Worm (Caenorhabditis elegans) whole organism, L4 larva: Measurements from ENCODE around the gene C08B6.6.

Experiments used
- F26F4.8 ChIP-seq: fragments of 200-800 bp; sonication (Bioruptor generic); conservative IDR thresholded peaks from 2 replicates; pipeline ENCODE4 v1.3.6; 2022; ENCODE audit warnings: missing genetic modification characterization, missing compliant biosample characterization
- F49E8.2 ChIP-seq: sonication (generic microtip); optimal IDR thresholded peaks from 2 replicates; lab custom pipeline; 2016; ENCODE audit warnings: missing compliant biosample characterization, mild to moderate bottlenecking, missing genetic modification characterization, borderline replicate concordance
- R02D3.7 ChIP-seq: fragments of 150-350 bp; sonication (generic microtip); optimal IDR thresholded peaks from 3 replicates; lab custom pipeline; 2014; ENCODE audit warnings: missing biosample characterization, missing genetic modification characterization
- T20F7.1 ChIP-seq: fragments of 200-800 bp; sonication (Bioruptor generic); optimal IDR thresholded peaks from 2 replicates; lab custom pipeline; 2018; ENCODE audit warnings: mild to moderate bottlenecking, missing genetic modification characterization, missing compliant biosample characterization
- Y75B8A.6 ChIP-seq: fragments of 200-800 bp; sonication (Bioruptor generic); IDR thresholded peaks from 2 replicates; pipeline ENCODE4 v1.3.6; 2022; ENCODE audit warnings: missing genetic modification reagents, missing genetic modification characterization, missing compliant biosample characterization
- ZK546.5 ChIP-seq, 2 experiments: sonication (generic microtip); optimal IDR thresholded peaks; 2 replicates each; lab custom pipeline; 2017; ENCODE audit warnings: missing biosample characterization in 2 of 2, missing genetic modification characterization in 2 of 2
- ama-1 ChIP-seq: fragments of 150-350 bp; optimal IDR thresholded peaks from 2 replicates; lab custom pipeline; 2014; ENCODE audit warnings: inconsistent platforms, mixed read lengths
- arid-1 ChIP-seq: fragments of 200-800 bp; sonication (Bioruptor generic); conservative IDR thresholded peaks from 2 replicates; pipeline ENCODE4 v1.3.6; 2022; ENCODE audit warnings: missing genetic modification reagents, missing genetic modification characterization, missing compliant biosample characterization
- ceh-28 ChIP-seq: fragments of 150-350 bp; optimal IDR thresholded peaks from 2 replicates; lab custom pipeline; 2014; ENCODE audit warnings: missing biosample characterization, missing genetic modification reagents, missing genetic modification characterization
- ceh-44 ChIP-seq: fragments of 200-800 bp; sonication (Bioruptor generic); IDR thresholded peaks from 2 replicates; pipeline ENCODE4 v1.3.6; 2022; ENCODE audit warnings: missing genetic modification reagents, missing genetic modification characterization, missing compliant biosample characterization
- ceh-62 ChIP-seq: sonication (generic microtip); optimal IDR thresholded peaks from 2 replicates; lab custom pipeline; 2017; ENCODE audit warnings: missing biosample characterization, missing genetic modification characterization
- daf-12 ChIP-seq: fragments of 150-350 bp; optimal IDR thresholded peaks from 2 replicates; lab custom pipeline; 2014; ENCODE audit warnings: missing biosample characterization, missing genetic modification reagents, missing genetic modification characterization
- egl-27 ChIP-seq: sonication (generic microtip); optimal IDR thresholded peaks from 3 replicates; lab custom pipeline; 2017; ENCODE audit warnings: missing biosample characterization, missing genetic modification reagents, missing genetic modification characterization
- lin-38 ChIP-seq: fragments of 200-800 bp; sonication (Bioruptor generic); IDR thresholded peaks from 2 replicates; pipeline ENCODE4 v1.3.6; 2022; ENCODE audit warnings: missing genetic modification reagents, missing genetic modification characterization, missing compliant biosample characterization
- lir-3 ChIP-seq: sonication (generic microtip); optimal IDR thresholded peaks from 2 replicates; lab custom pipeline; 2016; ENCODE audit warnings: mild to moderate bottlenecking, missing genetic modification characterization, missing compliant biosample characterization
- lsy-2 ChIP-seq, 2 experiments: fragments of 150-350 bp in 1 of 2; sonication (generic microtip) in 1 of 2; optimal IDR thresholded peaks; 2 replicates each; lab custom pipeline; 2014 to 2017; ENCODE audit warnings: missing biosample characterization in 2 of 2, missing genetic modification characterization in 2 of 2
- madf-9 ChIP-seq: fragments of 200-800 bp; sonication (Bioruptor generic); conservative IDR thresholded peaks from 2 replicates; pipeline ENCODE4 v1.3.6; 2022; ENCODE audit warnings: missing genetic modification reagents, missing genetic modification characterization, missing compliant biosample characterization
- mxl-2 ChIP-seq: fragments of 200-800 bp; sonication (Bioruptor generic); conservative IDR thresholded peaks from 2 replicates; pipeline ENCODE4 v1.3.6; 2022; ENCODE audit warnings: missing genetic modification reagents, missing genetic modification characterization, missing compliant biosample characterization
- nhr-25 ChIP-seq: sonication (generic microtip); optimal IDR thresholded peaks from 2 replicates; lab custom pipeline; 2017; ENCODE audit warnings: missing genetic modification characterization, mild to moderate bottlenecking, missing compliant biosample characterization, antibody characterized with exemption, moderate library complexity, borderline replicate concordance; ENCODE audit not compliant: insufficient read depth
- nhr-28 ChIP-seq: fragments of 150-350 bp; optimal IDR thresholded peaks from 2 replicates; lab custom pipeline; 2014; ENCODE audit warnings: missing biosample characterization, missing genetic modification characterization
- nhr-41 ChIP-seq: fragments of 200-800 bp; sonication (Bioruptor generic); IDR thresholded peaks from 2 replicates; pipeline ENCODE4 v1.3.6; 2022; ENCODE audit warnings: missing genetic modification reagents, missing genetic modification characterization, missing compliant biosample characterization
- nhr-42 ChIP-seq: fragments of 200-800 bp; sonication (Bioruptor generic); IDR thresholded peaks from 2 replicates; pipeline ENCODE4 v1.3.6; 2022; ENCODE audit warnings: missing genetic modification characterization, missing compliant biosample characterization
- nhr-48 ChIP-seq: sonication (generic microtip); optimal IDR thresholded peaks from 2 replicates; lab custom pipeline; 2016; ENCODE audit warnings: mild to moderate bottlenecking, missing genetic modification characterization, missing compliant biosample characterization
- nhr-77 ChIP-seq: fragments of 150-350 bp; optimal IDR thresholded peaks from 2 replicates; lab custom pipeline; 2014; ENCODE audit warnings: missing biosample characterization, missing genetic modification characterization
- php-3 ChIP-seq: fragments of 200-800 bp; sonication (Bioruptor generic); IDR thresholded peaks from 2 replicates; pipeline ENCODE4 v1.3.6; 2022; ENCODE audit warnings: missing genetic modification reagents, missing genetic modification characterization, missing compliant biosample characterization
- sdz-12 ChIP-seq: fragments of 200-800 bp; sonication (Bioruptor generic); optimal IDR thresholded peaks from 2 replicates; lab custom pipeline; 2018; ENCODE audit warnings: mild to moderate bottlenecking, missing genetic modification characterization, missing compliant biosample characterization
- tra-1 ChIP-seq: fragments of 200-800 bp; sonication (Bioruptor generic); IDR thresholded peaks from 2 replicates; pipeline ENCODE4 v1.3.6; 2022; ENCODE audit warnings: missing genetic modification reagents, missing genetic modification characterization, missing compliant biosample characterization
- unc-130 ChIP-seq: sonication (generic microtip); optimal IDR thresholded peaks from 2 replicates; lab custom pipeline; 2016; ENCODE audit warnings: missing genetic modification reagents, missing genetic modification characterization, missing compliant biosample characterization
- unc-39 ChIP-seq: sonication (generic microtip); optimal IDR thresholded peaks from 2 replicates; lab custom pipeline; 2017; ENCODE audit warnings: missing biosample characterization, missing genetic modification characterization
- unc-62 ChIP-seq, 3 experiments: fragments of 150-350 bp in 1 of 3; sonication (generic microtip); optimal IDR thresholded peaks in 2 of 3; peaks in 1 of 3; 1 replicate in 1 of 3; 2 replicates in 2 of 3; lab custom pipeline; 2014 to 2017; ENCODE audit warnings: missing biosample characterization in 3 of 3, missing genetic modification characterization in 3 of 3, missing genetic modification reagents in 3 of 3, missing genotype in 1 of 3
- zag-1 ChIP-seq: fragments of 150-350 bp; optimal IDR thresholded peaks from 2 replicates; lab custom pipeline; 2014; ENCODE audit warnings: missing biosample characterization, missing genetic modification characterization
- zip-11 ChIP-seq: fragments of 200-800 bp; sonication (Bioruptor generic); IDR thresholded peaks from 2 replicates; pipeline ENCODE4 v1.3.6; 2022; ENCODE audit warnings: missing genetic modification characterization, missing compliant biosample characterization

The C08B6.6 gene

ce11 chrV:10123324-10123723 is at the start of gene C08B6.6:
TSS of gene C08B6.6 (plus strand) at chrV:10123624.
- no peak for TF ChIP-seq unc-130

DNA sequence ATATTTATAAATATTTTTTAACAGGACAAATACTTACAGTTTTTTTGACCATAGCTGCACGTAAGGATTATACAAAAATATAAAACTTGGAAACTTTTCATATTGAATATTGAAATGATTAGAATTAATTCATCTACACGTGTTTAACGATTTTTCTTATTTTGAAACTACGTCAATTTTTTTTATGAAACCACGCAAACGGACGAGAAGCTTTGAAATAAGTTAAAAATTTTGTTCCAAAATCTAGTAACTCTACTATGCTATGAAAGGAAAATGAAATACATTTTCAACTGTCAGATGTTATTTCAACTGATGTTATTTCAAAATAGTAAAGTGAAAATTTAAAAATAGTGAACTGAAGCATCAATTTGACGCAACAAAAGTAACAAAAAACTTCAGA is 49.6 kb upstream of the C08B6.6 start, which contains the start of gene F57A8.6:
TSS of gene F57A8.6 (minus strand) at position 101 of the 400 bp plus-strand sequence.
- no peak for TF ChIP-seq zag-1 (tag; lab: Kevin White, UChicago)
- no peak for TF ChIP-seq ceh-44
- TF ChIP-seq arid-1 (GFP tag; lab: Robert Waterston, UW): no peak
- no peak for TF ChIP-seq nhr-42 (GFP tag; lab: Robert Waterston, UW)
- no peak for TF ChIP-seq nhr-41
- no peak for TF ChIP-seq F26F4.8 (GFP tag; lab: Robert Waterston, UW)
- no peak for TF ChIP-seq madf-9 (GFP tag; lab: Robert Waterston, UW)
- no peak for TF ChIP-seq unc-130
- TF ChIP-seq nhr-28 (tag; lab: Kevin White, UChicago): no peak
- TF ChIP-seq nhr-25 (tag; lab: Kevin White, UChicago): no peak
- no peak for TF ChIP-seq ceh-28 (tag; lab: Kevin White, UChicago)
- no peak for TF ChIP-seq zip-11 (GFP tag; lab: Robert Waterston, UW)
- TF ChIP-seq sdz-12: no peak
- TF ChIP-seq unc-62 (GFP tag; optimal IDR thresholded peaks at IDR 0.05 in 1 of 2; lab: Kevin White, UChicago): no peak
- no peak for TF ChIP-seq unc-62 (tag; optimal IDR thresholded peaks at IDR 0.05; lab: Kevin White, UChicago)
- TF ChIP-seq tra-1: no peak
- no peak for TF ChIP-seq lsy-2 (tag; optimal IDR thresholded peaks at IDR 0.05; lab: Kevin White, UChicago)
- no peak for TF ChIP-seq ama-1
- no peak for TF ChIP-seq lir-3 (tag; lab: Kevin White, UChicago)
- TF ChIP-seq ZK546.5 (tag; optimal IDR thresholded peaks at IDR 0.05; lab: Kevin White, UChicago): no peak

DNA sequence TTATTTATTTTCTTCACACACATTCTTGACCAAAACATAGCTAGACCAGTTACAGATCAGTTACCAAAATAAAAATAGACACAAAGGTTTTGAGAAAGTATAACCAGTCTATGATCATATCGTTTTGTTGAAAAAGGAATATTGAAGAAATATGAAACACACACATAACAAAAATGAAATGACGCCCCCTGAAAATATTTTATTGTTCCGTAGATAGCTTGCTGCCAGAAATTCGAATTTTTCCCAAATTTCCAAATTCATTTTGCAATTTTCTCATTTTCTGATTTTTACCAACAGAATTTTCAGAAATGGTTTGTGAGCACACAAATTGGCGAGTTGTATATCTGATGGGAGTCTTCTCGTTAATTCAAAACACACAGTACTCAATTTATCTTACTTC is 48.0 kb upstream of the C08B6.6 start, which contains the start of gene F57A8.7:
TSS of gene F57A8.7 (plus strand) at position 301 of the 400 bp plus-strand sequence.
- TF ChIP-seq mxl-2 (GFP tag; lab: Robert Waterston, UW): no peak

DNA sequence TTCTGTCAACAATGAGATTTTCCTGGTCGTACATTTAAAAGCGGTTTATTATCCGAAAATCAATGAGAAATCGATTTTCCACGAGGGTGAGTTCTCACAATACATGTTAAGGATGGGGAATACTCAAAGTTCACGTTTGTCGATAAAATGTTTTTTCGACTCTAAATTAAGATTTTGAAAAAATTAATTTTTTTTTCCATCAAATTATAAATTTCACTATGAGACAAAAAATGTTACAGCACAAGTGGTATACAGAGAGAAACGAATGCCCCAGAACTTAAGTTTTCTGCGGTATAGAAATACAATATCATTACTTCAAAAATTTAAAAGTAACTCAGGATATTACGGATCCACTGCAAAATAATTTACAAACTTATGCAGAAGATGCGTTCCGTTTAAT is 45.2 kb upstream of the C08B6.6 start, which contains the start of gene R04B5.1:
TSS of gene R04B5.1 (minus strand) at position 101 of the 400 bp plus-strand sequence.
- TF ChIP-seq T20F7.1 (GFP tag; lab: Kevin White, UChicago) (no peak), nhr-77 (tag; lab: Kevin White, UChicago) (no peak), unc-130 (no peak), Y75B8A.6 (GFP tag; lab: Robert Waterston, UW) (no peak), nhr-48 (tag; lab: Kevin White, UChicago) (no peak), php-3 (GFP tag; lab: Robert Waterston, UW) (no peak), R02D3.7 (tag; lab: Kevin White, UChicago) (no peak), ceh-62 (tag; lab: Kevin White, UChicago) (no peak), unc-39 (no peak), daf-12 (tag; lab: Kevin White, UChicago) (no peak), egl-27 (tag; lab: Kevin White, UChicago) (no peak)

DNA sequence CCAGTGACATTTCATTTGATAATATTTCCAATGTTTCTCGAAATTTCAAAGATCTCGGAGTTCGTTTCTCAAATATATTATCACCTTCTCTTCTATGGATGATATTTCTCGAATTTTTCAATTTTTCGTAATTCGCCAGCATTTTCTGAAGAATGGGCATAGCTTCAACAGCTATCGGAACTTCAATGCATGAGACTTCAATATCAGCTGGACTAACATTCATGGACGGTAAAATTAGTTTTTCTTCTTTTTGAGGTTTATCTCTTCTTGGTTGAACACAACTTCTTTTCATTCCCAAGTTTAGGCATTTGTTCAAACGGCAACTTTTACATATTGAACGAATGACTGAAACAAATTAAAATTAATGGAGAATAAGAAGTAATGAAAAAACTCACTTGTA is 42.5 kb upstream of the C08B6.6 start:
- TF ChIP-seq F49E8.2 (tag; lab: Kevin White, UChicago) (no peak), lin-38 (GFP tag; lab: Robert Waterston, UW) (no peak), unc-62 (GFP tag; optimal IDR thresholded peaks at IDR 0.05 in 1 of 2; lab: Kevin White, UChicago) (peak in 1 of 2 experiments; percentile 94), unc-62 (tag; optimal IDR thresholded peaks at IDR 0.05; lab: Kevin White, UChicago) (no peak)
